Fruit fly (Drosophila melanogaster) whole organism, embryonic: ENCODE data around the gene UK114.

Experiments
- Atf6 ChIP-seq: fragments of 200-800 bp; sonication (Bioruptor generic); IDR thresholded peaks from 2 replicates; pipeline ENCODE4 v1.3.6; 2022; ENCODE audit warnings: missing biosample characterization, missing genetic modification characterization
- CG10959 ChIP-seq: fragments of 200-800 bp; sonication (Bioruptor generic); IDR thresholded peaks from 2 replicates; pipeline ENCODE4 v1.3.6; 2022; ENCODE audit warnings: missing biosample characterization, missing genetic modification characterization
- CG11085 ChIP-seq: fragments of 200-800 bp; sonication (Bioruptor generic); IDR thresholded peaks from 2 replicates; pipeline ENCODE4 v1.3.6; 2022; ENCODE audit warnings: missing biosample characterization, missing genetic modification characterization
- CG12744 ChIP-seq: fragments of 200-800 bp; sonication (Bioruptor generic); optimal IDR thresholded peaks from 2 replicates; lab custom pipeline; 2016; ENCODE audit warnings: missing biosample characterization, missing genetic modification characterization
- CG13123 ChIP-seq: fragments of 200-800 bp; sonication (Bioruptor generic); optimal IDR thresholded peaks from 2 replicates; lab custom pipeline; 2016; ENCODE audit warnings: missing biosample characterization, missing genetic modification characterization
- CG15696 ChIP-seq: fragments of 200-800 bp; sonication (Bioruptor generic); optimal IDR thresholded peaks from 2 replicates; lab custom pipeline; 2019; ENCODE audit warnings: missing biosample characterization, mild to moderate bottlenecking, missing genetic modification characterization, moderate library complexity
- CG17328 ChIP-seq: fragments of 200-800 bp; sonication (Bioruptor generic); IDR thresholded peaks from 2 replicates; pipeline ENCODE4 v1.3.6; 2022; ENCODE audit warnings: missing biosample characterization, missing genetic modification characterization
- CG17829 ChIP-seq: fragments of 200-800 bp; optimal IDR thresholded peaks from 2 replicates; lab custom pipeline; 2019; ENCODE audit warnings: missing biosample characterization, mild to moderate bottlenecking, missing genetic modification characterization, moderate library complexity
- CG2889 ChIP-seq: fragments of 200-800 bp; sonication (Bioruptor generic); IDR thresholded peaks from 3 replicates; pipeline ENCODE4 v1.3.6; 2022; ENCODE audit warnings: missing biosample characterization, missing genetic modification characterization
- CG30431 ChIP-seq: fragments of 200-800 bp; sonication (Bioruptor generic); optimal IDR thresholded peaks from 2 replicates; lab custom pipeline; 2017; ENCODE audit warnings: missing biosample characterization, missing genetic modification characterization
- CG4360 ChIP-seq: fragments of 200-800 bp; sonication (Bioruptor generic); IDR thresholded peaks from 2 replicates; pipeline ENCODE4 v1.3.6; 2022; ENCODE audit warnings: missing biosample characterization, missing genetic modification characterization
- CG6654 ChIP-seq: fragments of 200-800 bp; sonication (Bioruptor generic); optimal IDR thresholded peaks from 2 replicates; lab custom pipeline; 2017; ENCODE audit warnings: missing biosample characterization, mild to moderate bottlenecking, missing genetic modification characterization
- CG7372 ChIP-seq: fragments of 200-800 bp; sonication (Bioruptor generic); IDR thresholded peaks from 2 replicates; pipeline ENCODE4 v1.3.6; 2022; ENCODE audit warnings: missing biosample characterization, missing genetic modification characterization
- CG7745 ChIP-seq: fragments of 200-800 bp; sonication (Bioruptor generic); optimal IDR thresholded peaks from 2 replicates; lab custom pipeline; 2018; ENCODE audit warnings: missing biosample characterization, mild to moderate bottlenecking, missing genetic modification characterization, moderate library complexity
- CG8765 ChIP-seq: fragments of 200-800 bp; sonication (Bioruptor generic); IDR thresholded peaks from 2 replicates; pipeline ENCODE4 v1.3.6; 2022; ENCODE audit warnings: missing biosample characterization, missing genetic modification characterization
- CG9727 ChIP-seq: fragments of 200-800 bp; sonication (Bioruptor generic); optimal IDR thresholded peaks from 3 replicates; lab custom pipeline; 2017; ENCODE audit warnings: missing biosample characterization, mild to moderate bottlenecking, missing genetic modification characterization
- CG9797 ChIP-seq: fragments of 200-800 bp; sonication (Bioruptor generic); optimal IDR thresholded peaks from 3 replicates; lab custom pipeline; 2018; ENCODE audit warnings: missing biosample characterization, mild to moderate bottlenecking, missing genetic modification characterization
- Dip3 ChIP-seq: fragments of 200-800 bp; sonication (Bioruptor generic); optimal IDR thresholded peaks from 3 replicates; lab custom pipeline; 2016; ENCODE audit warnings: missing biosample characterization, missing genetic modification characterization
- H15 ChIP-seq: fragments of 200-800 bp; sonication (Bioruptor generic); IDR thresholded peaks from 3 replicates; pipeline ENCODE4 v1.3.6; 2022; ENCODE audit warnings: missing biosample characterization, missing genetic modification characterization
- Hand ChIP-seq: fragments of 200-800 bp; sonication (Bioruptor generic); optimal IDR thresholded peaks from 2 replicates; lab custom pipeline; 2017; ENCODE audit warnings: mild to moderate bottlenecking, missing biosample characterization, missing genetic modification reagents, missing genetic modification characterization
- Neu2 ChIP-seq: fragments of 200-800 bp; sonication (Bioruptor generic); optimal IDR thresholded peaks from 3 replicates; lab custom pipeline; 2016; ENCODE audit warnings: missing biosample characterization, missing genetic modification characterization, borderline replicate concordance
- PHDP ChIP-seq: fragments of 200-800 bp; sonication (Bioruptor generic); optimal IDR thresholded peaks from 3 replicates; lab custom pipeline; 2018; ENCODE audit warnings: missing biosample characterization, mild to moderate bottlenecking, missing genetic modification characterization, moderate library complexity
- Poxn ChIP-seq: fragments of 200-800 bp; sonication (Bioruptor generic); IDR thresholded peaks from 2 replicates; pipeline ENCODE4 v1.3.6; 2022; ENCODE audit warnings: missing biosample characterization, missing genetic modification characterization
- Sox100B ChIP-seq: fragments of 200-800 bp; sonication (Bioruptor generic); optimal IDR thresholded peaks from 3 replicates; lab custom pipeline; 2018; ENCODE audit warnings: missing biosample characterization, mild to moderate bottlenecking, missing genetic modification characterization
- Trl ChIP-seq, 3 experiments: fragments of >200 bp in 2 of 3; fragments of 200-800 bp in 1 of 3; sonication (Bioruptor generic) in 1 of 3; optimal IDR thresholded peaks; 2 replicates in 1 of 3; 3 replicates in 2 of 3; lab custom pipeline; 2016 to 2017; ENCODE audit warnings: missing biosample characterization in 1 of 3, missing genetic modification characterization in 1 of 3
- ab ChIP-seq: fragments of 200-800 bp; sonication (Bioruptor generic); optimal IDR thresholded peaks from 2 replicates; lab custom pipeline; 2016; ENCODE audit warnings: missing biosample characterization, missing genetic modification characterization
- bcd ChIP-seq: fragments of 200-800 bp; sonication (Bioruptor generic); optimal IDR thresholded peaks from 2 replicates; lab custom pipeline; 2017; ENCODE audit warnings: missing biosample characterization, mild to moderate bottlenecking, missing genetic modification characterization
- cad ChIP-seq: fragments of >200 bp; optimal IDR thresholded peaks from 2 replicates; lab custom pipeline; 2017; ENCODE audit warnings: missing biosample characterization, missing genetic modification characterization
- chn ChIP-seq: fragments of 200-800 bp; sonication (Bioruptor generic); optimal IDR thresholded peaks from 2 replicates; lab custom pipeline; 2016; ENCODE audit warnings: missing biosample characterization, missing genetic modification characterization
- crol ChIP-seq: fragments of 200-800 bp; sonication (Bioruptor generic); IDR thresholded peaks from 2 replicates; pipeline ENCODE4 v1.3.6; 2022; ENCODE audit warnings: missing biosample characterization, missing genetic modification characterization
- esg ChIP-seq: fragments of 200-800 bp; sonication (Bioruptor generic); conservative IDR thresholded peaks from 2 replicates; pipeline ENCODE4 v1.3.6; 2022; ENCODE audit warnings: missing biosample characterization, missing genetic modification characterization
- gro ChIP-seq: fragments of 200-800 bp; sonication (Bioruptor generic); optimal IDR thresholded peaks from 2 replicates; lab custom pipeline; 2016; ENCODE audit warnings: missing biosample characterization, missing genetic modification characterization
- lbe ChIP-seq: fragments of 200-800 bp; sonication (Bioruptor generic); optimal IDR thresholded peaks from 2 replicates; lab custom pipeline; 2016; ENCODE audit warnings: missing biosample characterization, mild to moderate bottlenecking, missing genetic modification characterization
- lilli ChIP-seq: fragments of 200-800 bp; sonication (Bioruptor generic); optimal IDR thresholded peaks from 3 replicates; lab custom pipeline; 2016; ENCODE audit warnings: missing biosample characterization, missing genetic modification characterization
- mirr ChIP-seq: fragments of 200-800 bp; sonication (Bioruptor generic); optimal IDR thresholded peaks from 3 replicates; lab custom pipeline; 2018; ENCODE audit warnings: missing biosample characterization, mild to moderate bottlenecking, missing genetic modification characterization
- odd ChIP-seq: fragments of 200-800 bp; sonication (Bioruptor generic); optimal IDR thresholded peaks from 2 replicates; lab custom pipeline; 2017; ENCODE audit warnings: missing biosample characterization, mild to moderate bottlenecking, missing genetic modification characterization
- pfk ChIP-seq: fragments of 200-800 bp; sonication (Bioruptor generic); optimal IDR thresholded peaks from 2 replicates; lab custom pipeline; 2018; ENCODE audit warnings: missing biosample characterization, mild to moderate bottlenecking, missing genetic modification characterization, moderate library complexity
- row ChIP-seq: fragments of 200-800 bp; sonication (Bioruptor generic); IDR thresholded peaks from 3 replicates; pipeline ENCODE4 v1.3.6; 2022; ENCODE audit warnings: missing biosample characterization, missing genetic modification characterization
- sna ChIP-seq: fragments of 200-800 bp; sonication (Bioruptor generic); IDR thresholded peaks from 2 replicates; pipeline ENCODE4 v1.3.6; 2022; ENCODE audit warnings: missing biosample characterization, missing genetic modification characterization; ENCODE audit not compliant: partially characterized antibody
- stc ChIP-seq: fragments of 200-800 bp; sonication (Bioruptor generic); IDR thresholded peaks from 2 replicates; pipeline ENCODE4 v1.3.6; 2022; ENCODE audit warnings: missing biosample characterization, missing genetic modification characterization
- tio ChIP-seq: fragments of 200-800 bp; sonication (Bioruptor generic); optimal IDR thresholded peaks from 2 replicates; lab custom pipeline; 2017; ENCODE audit warnings: missing biosample characterization, missing genetic modification characterization, inconsistent platforms
- unpg ChIP-seq: fragments of 200-800 bp; sonication (Bioruptor generic); optimal IDR thresholded peaks from 3 replicates; lab custom pipeline; 2018; ENCODE audit warnings: missing biosample characterization, mild to moderate bottlenecking, missing genetic modification characterization, moderate library complexity
- usp ChIP-seq: fragments of >200 bp; optimal IDR thresholded peaks from 2 replicates; lab custom pipeline; 2017; ENCODE audit warnings: missing biosample characterization, missing genetic modification characterization
- zfh2 ChIP-seq: fragments of 200-800 bp; sonication (Bioruptor generic); optimal IDR thresholded peaks from 2 replicates; lab custom pipeline; 2016; ENCODE audit warnings: missing biosample characterization, missing genetic modification characterization

UK114 gene

DNA sequence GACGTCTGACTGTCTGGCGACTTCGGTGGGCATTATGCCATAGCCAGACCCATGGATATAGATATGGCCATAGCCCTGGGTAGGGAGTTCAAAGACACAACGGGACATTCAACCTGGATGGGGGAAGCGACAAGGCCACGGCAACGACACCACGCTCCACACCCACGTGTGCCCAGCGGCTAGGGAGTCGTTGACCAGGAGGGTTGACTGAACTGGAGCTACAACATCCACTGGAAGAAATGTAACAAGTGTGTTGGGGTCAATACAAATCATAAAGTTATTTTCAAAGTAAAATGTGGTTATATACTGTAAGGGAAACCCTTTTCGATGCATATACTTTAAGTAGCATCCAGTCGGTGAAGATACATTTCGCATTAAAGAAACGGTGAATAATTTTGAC is 26.9 kb upstream of the UK114 start:
- TF ChIP-seq CG30431 (GFP tag; lab: Kevin White, UChicago) (no peak), esg (GFP tag; lab: Robert Waterston, UW) (peak; percentile 26; the same call in 1 of the 2 replicates)

DNA sequence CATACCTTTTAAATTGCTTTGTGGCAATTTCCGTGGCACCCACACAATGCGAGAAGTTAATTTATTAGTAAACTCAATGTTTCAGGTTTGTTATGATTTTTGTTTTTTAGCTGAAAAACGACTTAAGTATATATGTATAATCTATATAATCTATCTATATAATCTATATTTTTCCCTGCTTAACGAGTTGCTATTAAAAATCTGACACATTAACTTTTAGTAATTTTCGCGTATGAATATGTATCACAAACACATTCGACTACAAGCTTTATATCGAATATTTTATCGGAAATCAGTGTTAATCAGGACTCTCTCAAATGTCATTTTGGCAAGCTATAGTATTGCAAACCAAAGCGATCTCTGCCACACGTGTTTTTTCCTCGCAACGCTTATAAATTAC is 22.6 kb upstream of the UK114 start, which contains the start of gene CG15262:
Gene CG15262 (plus strand): TSS at position 301 of the 400 bp plus-strand sequence.
- TF ChIP-seq CG17829: no peak
- no peak for TF ChIP-seq CG4360 (GFP tag; lab: Robert Waterston, UW)
- TF ChIP-seq CG13123 (GFP tag; lab: Kevin White, UChicago): no peak
- TF ChIP-seq gro (GFP tag; lab: Kevin White, UChicago): no peak
- no peak for TF ChIP-seq usp (GFP tag; lab: Kevin White, UChicago)
- TF ChIP-seq, all 482 proteins: peak for 0

dm6 chr2L:15292139-15292538 is 17.2 kb upstream of the UK114 start, which contains the start of gene CG15260:
Gene CG15260, minus strand, starts transcription at chr2L:15292239.
- TF ChIP-seq H15 (no peak), zfh2 (GFP tag; lab: Kevin White, UChicago) (no peak), CG6654 (no peak), Poxn (GFP tag; lab: Robert Waterston, UW) (no peak), CG11085 (GFP tag; lab: Robert Waterston, UW) (no peak), chn (GFP tag; lab: Kevin White, UChicago) (no peak), CG12744 (no peak), Hand (GFP tag; lab: Kevin White, UChicago) (no peak), ab (GFP tag; lab: Kevin White, UChicago) (no peak), Sox100B (GFP tag; lab: Kevin White, UChicago) (no peak), sna (GFP tag; lab: Robert Waterston, UW) (no peak), mirr (GFP tag; lab: Kevin White, UChicago) (no peak), tio (no peak), Dip3 (GFP tag; lab: Kevin White, UChicago) (no peak), bcd (GFP tag; lab: Kevin White, UChicago) (no peak), CG7745 (no peak), CG8765 (no peak), Trl (optimal IDR thresholded peaks at IDR 0.05; lab: Kevin White, UChicago) (no peak), Trl (GFP tag; optimal IDR thresholded peaks at IDR 0.05; lab: Kevin White, UChicago) (no peak), cad (no peak)

dm6 chr2L:15284700-15285099 is 9.8 kb upstream of the UK114 start, which contains the start of gene CG15263:
Gene CG15263, plus strand, starts transcription at chr2L:15285000.
- no peak for TF ChIP-seq CG9797 (GFP tag; lab: Kevin White, UChicago)
- TF ChIP-seq zfh2 (GFP tag; lab: Kevin White, UChicago): no peak

- TF ChIP-seq CG7372: no peak
- TF ChIP-seq CG2889 (GFP tag; lab: Robert Waterston, UW): no peak
- TF ChIP-seq Atf6: no peak
- TF ChIP-seq Neu2 (GFP tag; lab: Kevin White, UChicago): no peak
Measured at dm6 chr2L:15280975-15281374, 6.1 kb upstream of the UK114 start.

- no peak for TF ChIP-seq stc (GFP tag; lab: Robert Waterston, UW)
- no peak for TF ChIP-seq CG13123 (GFP tag; lab: Kevin White, UChicago)
- no peak for TF ChIP-seq PHDP
- no peak for TF ChIP-seq pfk (GFP tag; lab: Kevin White, UChicago)
- no peak for TF ChIP-seq crol (GFP tag; lab: Robert Waterston, UW)
- TF ChIP-seq odd (GFP tag; lab: Kevin White, UChicago): no peak
- TF ChIP-seq lbe (GFP tag; lab: Kevin White, UChicago): peak; percentile 20
- peak; percentile 16 for TF ChIP-seq CG9727 (GFP tag; lab: Kevin White, UChicago)
- TF ChIP-seq CG17328 (GFP tag; lab: Robert Waterston, UW): 0 out of 2 replicates have a peak, but pooled peaks have one; percentile 33
- TF ChIP-seq unpg: no peak
- no peak for TF ChIP-seq lilli (GFP tag; lab: Kevin White, UChicago)
- TF ChIP-seq CG15696 (tag; lab: Kevin White, UChicago): no peak
- peak; percentile 53; the same call in 1 of the 2 replicates for TF ChIP-seq CG10959 (GFP tag; lab: Robert Waterston, UW)
- no peak for TF ChIP-seq row (GFP tag; lab: Robert Waterston, UW)
Measured at dm6 chr2L:15275794-15276193, 903 bp upstream of the UK114 start.
